Fruit fly (Drosophila melanogaster) whole organism, embryonic: Measurements from ENCODE around the gene CG31778.
A peak's percentile ranks its signal among the peaks of the same experiment; 100 is the strongest.

Experiments used
- C15 ChIP-seq: fragments of 200-800 bp; sonication (Bioruptor generic); IDR thresholded peaks from 3 replicates; pipeline ENCODE4 v1.3.6; 2022; ENCODE audit warnings: missing biosample characterization, missing genetic modification characterization
- CG10543 ChIP-seq: fragments of 200-800 bp; sonication (Bioruptor generic); optimal IDR thresholded peaks from 3 replicates; lab custom pipeline; 2017; ENCODE audit warnings: missing biosample characterization, mild to moderate bottlenecking, missing genetic modification characterization, moderate library complexity
- CG10979 ChIP-seq: fragments of 200-800 bp; sonication (Bioruptor generic); optimal IDR thresholded peaks from 2 replicates; lab custom pipeline; 2018; ENCODE audit warnings: missing biosample characterization, mild to moderate bottlenecking, missing genetic modification characterization, moderate library complexity
- CG11560 ChIP-seq: fragments of 200-800 bp; sonication (Bioruptor generic); IDR thresholded peaks from 3 replicates; pipeline ENCODE4 v1.3.6; 2022; ENCODE audit warnings: missing biosample characterization, missing genetic modification characterization
- CG12219 ChIP-seq: fragments of 200-800 bp; sonication (Bioruptor generic); optimal IDR thresholded peaks from 3 replicates; lab custom pipeline; 2018; ENCODE audit warnings: missing biosample characterization, mild to moderate bottlenecking, missing genetic modification characterization
- CG12769 ChIP-seq: fragments of 200-800 bp; sonication (Bioruptor generic); optimal IDR thresholded peaks from 2 replicates; lab custom pipeline; 2019; ENCODE audit warnings: missing biosample characterization, mild to moderate bottlenecking, missing genetic modification characterization, moderate library complexity
- CG13424 ChIP-seq: fragments of 200-800 bp; sonication (Bioruptor generic); optimal IDR thresholded peaks from 2 replicates; lab custom pipeline; 2019; ENCODE audit warnings: missing biosample characterization, mild to moderate bottlenecking, missing genetic modification characterization, moderate library complexity
- CG15073 ChIP-seq: fragments of 200-800 bp; sonication (Bioruptor generic); optimal IDR thresholded peaks from 2 replicates; lab custom pipeline; 2016; ENCODE audit warnings: missing biosample characterization, missing genetic modification characterization
- CG15514 ChIP-seq: fragments of 200-800 bp; sonication (Bioruptor generic); optimal IDR thresholded peaks from 3 replicates; lab custom pipeline; 2017; ENCODE audit warnings: missing biosample characterization, missing genetic modification characterization, mild to moderate bottlenecking, moderate library complexity, missing genetic modification reagents
- CG2678 ChIP-seq: fragments of 200-800 bp; sonication (Bioruptor generic); optimal IDR thresholded peaks from 3 replicates; lab custom pipeline; 2019; ENCODE audit warnings: missing biosample characterization, mild to moderate bottlenecking, missing genetic modification characterization, moderate library complexity
- CG34376 ChIP-seq: fragments of 200-800 bp; sonication (Bioruptor generic); optimal IDR thresholded peaks from 2 replicates; lab custom pipeline; 2018; ENCODE audit warnings: missing biosample characterization, mild to moderate bottlenecking, missing genetic modification characterization
- CG3838 ChIP-seq: fragments of 200-800 bp; sonication (Bioruptor generic); optimal IDR thresholded peaks from 3 replicates; lab custom pipeline; 2016; ENCODE audit warnings: missing biosample characterization, missing genetic modification characterization
- CG6689 ChIP-seq: fragments of 200-800 bp; sonication (Bioruptor generic); IDR thresholded peaks from 2 replicates; pipeline ENCODE4 v1.3.6; 2022; ENCODE audit warnings: missing biosample characterization, missing genetic modification characterization
- CG7357 ChIP-seq: fragments of 200-800 bp; sonication (Bioruptor generic); IDR thresholded peaks from 3 replicates; pipeline ENCODE4 v1.3.6; 2022; ENCODE audit warnings: missing biosample characterization, missing genetic modification characterization
- CG9797 ChIP-seq: fragments of 200-800 bp; sonication (Bioruptor generic); optimal IDR thresholded peaks from 3 replicates; lab custom pipeline; 2018; ENCODE audit warnings: missing biosample characterization, mild to moderate bottlenecking, missing genetic modification characterization
- CG9817 ChIP-seq: fragments of 200-800 bp; sonication (Bioruptor generic); optimal IDR thresholded peaks from 2 replicates; lab custom pipeline; 2018; ENCODE audit warnings: missing biosample characterization, mild to moderate bottlenecking, missing genetic modification characterization, moderate library complexity
- Dek ChIP-seq: fragments of 200-800 bp; sonication (Bioruptor generic); optimal IDR thresholded peaks from 3 replicates; lab custom pipeline; 2019; ENCODE audit warnings: missing biosample characterization, mild to moderate bottlenecking, missing genetic modification characterization, moderate library complexity
- Dfd ChIP-seq, 2 experiments: fragments of >200 bp; optimal IDR thresholded peaks; 2 replicates each; lab custom pipeline; 2017; ENCODE audit warnings: missing biosample characterization in 2 of 2, missing genetic modification characterization in 2 of 2
- Dref ChIP-seq: fragments of 200-800 bp; sonication (Bioruptor generic); IDR thresholded peaks from 2 replicates; pipeline ENCODE4 v1.3.6; 2022; ENCODE audit warnings: missing biosample characterization, missing genetic modification characterization
- Eip74EF ChIP-seq, 2 experiments: fragments of 200-800 bp in 1 of 2; fragments of >200 bp in 1 of 2; sonication (Bioruptor generic) in 1 of 2; optimal IDR thresholded peaks; 2 replicates each; lab custom pipeline; 2017 to 2019; ENCODE audit warnings: missing biosample characterization in 2 of 2, missing genetic modification characterization in 2 of 2, mild to moderate bottlenecking in 1 of 2, moderate library complexity in 1 of 2
- HLHmδ ChIP-seq: fragments of 200-800 bp; sonication (Bioruptor generic); optimal IDR thresholded peaks from 2 replicates; lab custom pipeline; 2018; ENCODE audit warnings: missing biosample characterization, mild to moderate bottlenecking, missing genetic modification characterization, moderate library complexity
- Hr51 ChIP-seq, 2 experiments: fragments of 200-800 bp; sonication (Bioruptor generic); optimal IDR thresholded peaks; 2 replicates in 1 of 2; 3 replicates in 1 of 2; lab custom pipeline; 2016 to 2018; ENCODE audit warnings: missing biosample characterization in 2 of 2, missing genetic modification characterization in 2 of 2, mild to moderate bottlenecking in 1 of 2, moderate library complexity in 1 of 2
- Neu2 ChIP-seq: fragments of 200-800 bp; sonication (Bioruptor generic); optimal IDR thresholded peaks from 3 replicates; lab custom pipeline; 2016; ENCODE audit warnings: missing biosample characterization, missing genetic modification characterization, borderline replicate concordance
- Pdp1 ChIP-seq, 2 experiments: fragments of 200-800 bp; sonication (Bioruptor generic); optimal IDR thresholded peaks; 3 replicates each; lab custom pipeline; 2016; ENCODE audit warnings: missing biosample characterization in 2 of 2, missing genetic modification characterization in 2 of 2, mild to moderate bottlenecking in 1 of 2, moderate library complexity in 1 of 2
- Xbp1 ChIP-seq: fragments of 200-800 bp; sonication (Bioruptor generic); optimal IDR thresholded peaks from 3 replicates; lab custom pipeline; 2016; ENCODE audit warnings: missing biosample characterization, mild to moderate bottlenecking, missing genetic modification characterization
- ab ChIP-seq: fragments of 200-800 bp; sonication (Bioruptor generic); optimal IDR thresholded peaks from 2 replicates; lab custom pipeline; 2016; ENCODE audit warnings: missing biosample characterization, missing genetic modification characterization
- gt ChIP-seq: fragments of 200-800 bp; sonication (Bioruptor generic); IDR thresholded peaks from 2 replicates; pipeline ENCODE4 v1.3.6; 2022; ENCODE audit warnings: missing biosample characterization, missing genetic modification characterization
- nmo ChIP-seq: fragments of 200-800 bp; sonication (Bioruptor generic); optimal IDR thresholded peaks from 2 replicates; lab custom pipeline; 2018; ENCODE audit warnings: missing biosample characterization, mild to moderate bottlenecking, missing genetic modification characterization, moderate library complexity
- pita ChIP-seq: fragments of 200-800 bp; sonication (Bioruptor generic); optimal IDR thresholded peaks from 2 replicates; lab custom pipeline; 2017; ENCODE audit warnings: missing biosample characterization, mild to moderate bottlenecking, missing genetic modification characterization
- ranshi ChIP-seq: fragments of 200-800 bp; sonication (Bioruptor generic); IDR thresholded peaks from 2 replicates; pipeline ENCODE4 v1.3.6; 2022; ENCODE audit warnings: missing biosample characterization, missing genetic modification characterization
- sisA ChIP-seq: fragments of 200-800 bp; sonication (Bioruptor generic); IDR thresholded peaks from 2 replicates; pipeline ENCODE4 v1.3.6; 2022; ENCODE audit warnings: missing biosample characterization, missing genetic modification characterization
- sug ChIP-seq: fragments of 200-800 bp; optimal IDR thresholded peaks from 2 replicates; lab custom pipeline; 2019; ENCODE audit warnings: missing biosample characterization, mild to moderate bottlenecking, missing genetic modification characterization, moderate library complexity
- trh ChIP-seq: fragments of 200-800 bp; sonication (Bioruptor generic); optimal IDR thresholded peaks from 2 replicates; lab custom pipeline; 2016; ENCODE audit warnings: missing biosample characterization, missing genetic modification characterization
- unpg ChIP-seq: fragments of 200-800 bp; sonication (Bioruptor generic); optimal IDR thresholded peaks from 3 replicates; lab custom pipeline; 2018; ENCODE audit warnings: missing biosample characterization, mild to moderate bottlenecking, missing genetic modification characterization, moderate library complexity

Gene CG31778

dm6 chr2L:3699895-3700294 is 5.4 kb downstream of the CG31778 start, which contains the start of gene CG42465 (continued):
- no peak for TF ChIP-seq sisA
- TF ChIP-seq ab (GFP tag; lab: Kevin White, UChicago): no peak
- TF ChIP-seq ranshi (GFP tag; lab: Robert Waterston, UW): no peak

dm6 chr2L:3698992-3699514 is 6.2 kb downstream of the CG31778 start, which contains the start of the genes CG10031 and CG42464:
Gene CG10031, minus strand, starts transcription at chr2L:3699092.
Gene CG42464, plus strand, starts transcription at chr2L:3699464.
- no peak for TF ChIP-seq Xbp1 (GFP tag; lab: Kevin White, UChicago)
- no peak for TF ChIP-seq nmo (GFP tag; lab: Kevin White, UChicago)
- TF ChIP-seq unpg: no peak
- no peak for TF ChIP-seq gt (GFP tag; lab: Robert Waterston, UW)
- TF ChIP-seq CG11560 (tag; lab: Robert Waterston, UW): no peak
- no peak for TF ChIP-seq CG3838 (GFP tag; lab: Kevin White, UChicago)
- TF ChIP-seq CG6689 (GFP tag; lab: Robert Waterston, UW): no peak
- TF ChIP-seq C15: no peak
- no peak for TF ChIP-seq CG12769
- TF ChIP-seq CG9817 (tag; lab: Kevin White, UChicago): no peak
- TF ChIP-seq pita (GFP tag; lab: Kevin White, UChicago): no peak
- TF ChIP-seq Dek (tag; lab: Kevin White, UChicago): no peak
- TF ChIP-seq HLHmδ: no peak
- no peak for TF ChIP-seq CG10979
- TF ChIP-seq CG2678 (tag; lab: Kevin White, UChicago): no peak
- TF ChIP-seq CG15514: peak; percentile 56
- no peak for TF ChIP-seq CG13424 (tag; lab: Kevin White, UChicago)
- TF ChIP-seq Neu2 (GFP tag; lab: Kevin White, UChicago): no peak
- no peak for TF ChIP-seq Dref (GFP tag; lab: Robert Waterston, UW)
- TF ChIP-seq CG15073 (GFP tag; lab: Kevin White, UChicago): no peak
- TF ChIP-seq trh (GFP tag; lab: Kevin White, UChicago): no peak
- no peak for TF ChIP-seq CG9797 (GFP tag; lab: Kevin White, UChicago)
- TF ChIP-seq CG34376 (GFP tag; lab: Kevin White, UChicago): peak; percentile 26
- peak in 1 of 2 experiments; percentile 42 for TF ChIP-seq Pdp1 (GFP tag; optimal IDR thresholded peaks at IDR 0.05; lab: Kevin White, UChicago)

- TF ChIP-seq Eip74EF (GFP tag; optimal IDR thresholded peaks at IDR 0.05; lab: Kevin White, UChicago): peak in 1 of 2 experiments; percentile 14
- no peak for TF ChIP-seq CG12219 (GFP tag; lab: Kevin White, UChicago)
These were observed 7.5 kb downstream of the CG31778 start, which contains the start of gene CG3604 for dm6 chr2L:3697772-3698171. Gene CG3604, minus strand, starts transcription at chr2L:3697872.

dm6 chr2L:3696438-3696837 is 8.8 kb downstream of the CG31778 start, which contains the start of gene IM33:
Gene IM33, minus strand, starts transcription at chr2L:3696658.
- 0 out of 3 replicates have a peak, but pooled peaks have one; percentile 9 for TF ChIP-seq CG7357 (GFP tag; lab: Robert Waterston, UW)
- TF ChIP-seq Dfd (GFP tag; optimal IDR thresholded peaks at IDR 0.05; lab: Kevin White, UChicago): no peak
- TF ChIP-seq Hr51 (GFP tag; optimal IDR thresholded peaks at IDR 0.05; lab: Kevin White, UChicago): no peak
- peak; percentile 61 for TF ChIP-seq CG34376 (GFP tag; lab: Kevin White, UChicago)
- TF ChIP-seq CG10543: peak; percentile 11
- TF ChIP-seq sug (tag; lab: Kevin White, UChicago): peak; percentile 51
